Worm (Caenorhabditis elegans) whole organism, mixed stage, embryonic: ENCODE data around the gene ZK354.3.

Experiments used
- M03D4.4 ChIP-seq: sonication (generic microtip); optimal IDR thresholded peaks from 2 replicates; lab custom pipeline; 2017; ENCODE audit warnings: mild to moderate bottlenecking, missing genetic modification characterization, missing compliant biosample characterization
- bed-3 ChIP-seq: fragments of 200-800 bp; sonication (Bioruptor generic); optimal IDR thresholded peaks from 3 replicates; lab custom pipeline; 2018; ENCODE audit warnings: mild to moderate bottlenecking, missing genetic modification characterization, moderate library complexity, missing compliant biosample characterization
- ceh-39 ChIP-seq: fragments of 150-350 bp; optimal IDR thresholded peaks from 2 replicates; lab custom pipeline; 2014; ENCODE audit warnings: missing biosample characterization, missing genetic modification characterization
- ceh-83 ChIP-seq: fragments of 200-800 bp; sonication (Bioruptor generic); optimal IDR thresholded peaks from 2 replicates; lab custom pipeline; 2018; ENCODE audit warnings: mild to moderate bottlenecking, missing genetic modification characterization, missing compliant biosample characterization
- ces-1 ChIP-seq: fragments of 150-350 bp; optimal IDR thresholded peaks from 2 replicates; lab custom pipeline; 2014; ENCODE audit warnings: missing biosample characterization, missing genetic modification reagents, missing genetic modification characterization
- cnd-1 ChIP-seq: fragments of 200-800 bp; sonication (Bioruptor generic); optimal IDR thresholded peaks from 2 replicates; lab custom pipeline; 2018; ENCODE audit warnings: mild to moderate bottlenecking, missing genetic modification characterization, missing compliant biosample characterization
- elt-1 ChIP-seq: sonication (generic microtip); optimal IDR thresholded peaks from 2 replicates; lab custom pipeline; 2017; ENCODE audit warnings: missing genetic modification characterization, mild to moderate bottlenecking, missing compliant biosample characterization, antibody characterized with exemption, moderate library complexity, borderline replicate concordance; ENCODE audit not compliant: insufficient read depth
- hlh-1 ChIP-seq: fragments of 150-350 bp; optimal IDR thresholded peaks from 2 replicates; lab custom pipeline; 2014; ENCODE audit warnings: missing biosample characterization, missing genetic modification reagents, missing genetic modification characterization
- lsy-2 ChIP-seq: fragments of 150-350 bp; optimal IDR thresholded peaks from 2 replicates; lab custom pipeline; 2014; ENCODE audit warnings: missing biosample characterization, missing genetic modification characterization
- mab-5 ChIP-seq: fragments of 150-350 bp; optimal IDR thresholded peaks from 2 replicates; lab custom pipeline; 2014; ENCODE audit warnings: missing biosample characterization, missing genetic modification characterization
- mep-1 ChIP-seq: fragments of 150-350 bp; optimal IDR thresholded peaks from 2 replicates; lab custom pipeline; 2017; ENCODE audit warnings: missing biosample characterization, missing genetic modification reagents, missing genetic modification characterization, inconsistent platforms
- mls-2 ChIP-seq: sonication (generic microtip); optimal IDR thresholded peaks from 2 replicates; lab custom pipeline; 2016; ENCODE audit warnings: mild to moderate bottlenecking, missing genetic modification characterization, moderate library complexity, missing compliant biosample characterization
- nhr-237 ChIP-seq: fragments of 150-350 bp; optimal IDR thresholded peaks from 2 replicates; lab custom pipeline; 2014; ENCODE audit warnings: missing biosample characterization, missing genetic modification characterization
- nhr-76 ChIP-seq: sonication (generic microtip); optimal IDR thresholded peaks from 2 replicates; lab custom pipeline; 2017; ENCODE audit warnings: missing biosample characterization, missing genetic modification characterization
- sem-2 ChIP-seq: fragments of 200-800 bp; sonication (Bioruptor generic); optimal IDR thresholded peaks from 2 replicates; lab custom pipeline; 2018; ENCODE audit warnings: mild to moderate bottlenecking, missing genetic modification characterization, missing compliant biosample characterization
- tbx-8 ChIP-seq: fragments of 200-800 bp; sonication (Bioruptor generic); optimal IDR thresholded peaks from 2 replicates; lab custom pipeline; 2018; ENCODE audit warnings: mild to moderate bottlenecking, missing genetic modification characterization, moderate library complexity, missing compliant biosample characterization
- unc-120 ChIP-seq: sonication (generic microtip); optimal IDR thresholded peaks from 2 replicates; lab custom pipeline; 2017; ENCODE audit warnings: missing genetic modification characterization, missing compliant biosample characterization; ENCODE audit not compliant: poor library complexity, severe bottlenecking
- unc-39 ChIP-seq: fragments of 150-350 bp; optimal IDR thresholded peaks from 2 replicates; lab custom pipeline; 2014; ENCODE audit warnings: missing biosample characterization, missing genetic modification characterization

Gene ZK354.3

DNA sequence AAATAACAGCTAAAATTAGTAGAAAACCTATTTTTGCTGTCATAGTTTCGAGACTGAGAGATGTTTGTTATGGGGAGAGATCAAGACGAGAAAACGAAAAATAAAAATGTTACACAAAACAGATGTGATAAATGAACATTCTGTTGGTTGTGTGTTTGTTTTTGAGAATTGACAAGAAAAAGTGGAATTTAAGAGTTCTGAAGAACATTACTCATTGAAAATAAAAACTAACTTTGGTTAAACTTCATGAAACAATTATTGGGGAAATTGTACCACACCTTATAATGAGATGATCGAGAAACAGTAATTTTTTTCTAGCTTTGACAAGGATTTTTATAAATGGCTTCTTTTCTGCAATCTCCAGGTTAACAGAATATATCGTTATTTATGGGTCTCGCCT is 43.5 kb downstream of the ZK354.3 start, which contains the start of gene Y4C6B.7:
Y4C6B.7 (minus strand) TSS at position 101 of the 400 bp plus-strand sequence.
- TF ChIP-seq tbx-8 (GFP tag; lab: Kevin White, UChicago), result no peak
- no peak for TF ChIP-seq cnd-1 (tag; lab: Kevin White, UChicago)
- no peak for TF ChIP-seq sem-2 (GFP tag; lab: Kevin White, UChicago)
- TF ChIP-seq hlh-1, result no peak
- no peak for TF ChIP-seq nhr-76 (tag; lab: Kevin White, UChicago)
- TF ChIP-seq ces-1, result no peak
- TF ChIP-seq elt-1, result no peak
- TF ChIP-seq nhr-237, result no peak

ce11 chrIV:5354124-5354523 is 44.3 kb downstream of the ZK354.3 start, which contains the start of gene Y4C6B.1:
TSS of gene Y4C6B.1 (plus strand) at chrIV:5354488.
- TF ChIP-seq unc-39 (no peak), lsy-2 (tag; lab: Kevin White, UChicago) (peak; percentile 88), mep-1 (tag; lab: Kevin White, UChicago) (peak; percentile 18)

- TF ChIP-seq unc-39 (no peak), ceh-83 (GFP tag; lab: Kevin White, UChicago) (no peak)
Measured at ce11 chrIV:5354564-5354963, 44.7 kb downstream of the ZK354.3 start.

- TF ChIP-seq ceh-39, result no peak
- no peak for TF ChIP-seq mab-5
- TF ChIP-seq M03D4.4 (tag; lab: Kevin White, UChicago), result no peak
- TF ChIP-seq bed-3 (GFP tag; lab: Kevin White, UChicago), result no peak
- no peak for TF ChIP-seq unc-39
- no peak for TF ChIP-seq unc-120 (tag; lab: Kevin White, UChicago)
- no peak for TF ChIP-seq mls-2 (tag; lab: Kevin White, UChicago)
- TF ChIP-seq tbx-8 (GFP tag; lab: Kevin White, UChicago), result no peak
Measured at ce11 chrIV:5360533-5360932, 50.7 kb downstream of the ZK354.3 start, which contains the start of gene F41H10.5. TSS of gene F41H10.5 (plus strand) at chrIV:5360907.
